Fruit fly (Drosophila melanogaster) ovary, adult (tissue): ENCODE measurements around the gene SCaMC.

Experiments used
- CG17801 ChIP-seq: fragments of 200-800 bp; optimal IDR thresholded peaks from 2 replicates; lab custom pipeline; 2019; ENCODE audit warnings: missing biosample characterization, mild to moderate bottlenecking, missing genetic modification characterization, moderate library complexity; ENCODE audit not compliant: partially characterized antibody

Gene SCaMC

dm6 chr3L:12387898-12388297 lies 26.7 kb downstream of the SCaMC start:
- TF ChIP-seq CG17801 = no peak

DNA sequence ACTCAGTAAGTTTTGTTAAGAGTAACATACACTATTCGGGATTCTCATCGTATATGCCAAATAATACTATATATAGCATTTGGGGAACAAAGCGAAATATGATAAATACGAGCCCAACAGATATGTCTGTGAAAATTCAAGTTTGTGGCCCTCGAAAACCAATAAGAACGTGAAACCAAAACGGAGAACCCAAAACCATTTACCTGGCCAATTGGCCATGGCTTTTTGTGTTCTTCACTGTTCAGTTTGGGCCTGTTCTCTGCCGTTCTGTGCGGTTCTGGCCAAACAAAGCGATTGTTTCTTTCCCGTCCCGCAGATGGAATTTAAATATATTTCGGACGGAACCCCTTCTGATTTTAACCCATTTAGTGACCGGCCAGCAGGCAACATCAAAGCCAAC lies 27.6 kb downstream of the SCaMC start:
- no peak for TF ChIP-seq CG17801

DNA sequence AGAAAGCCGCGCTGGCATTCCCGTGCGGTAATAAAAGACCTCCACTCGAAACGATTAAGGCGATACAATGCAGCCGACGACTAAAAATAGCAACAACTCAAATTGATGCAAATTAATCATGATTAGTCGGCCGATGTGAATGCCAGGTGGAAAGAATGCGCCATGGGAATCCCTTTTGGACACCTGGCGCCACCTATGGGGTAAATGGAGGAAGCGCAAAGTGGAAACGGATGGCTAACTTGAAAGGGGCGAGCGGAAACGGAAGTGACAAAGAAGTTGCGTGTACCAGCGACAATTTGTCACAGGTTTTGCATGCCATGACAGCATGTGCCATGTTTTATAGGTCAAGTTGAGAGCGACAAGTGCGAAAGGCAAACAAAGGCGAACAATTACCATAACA lies 34.0 kb downstream of the SCaMC start:
- peak; percentile 1 for TF ChIP-seq CG17801

dm6 chr3L:12374420-12374819 lies 40.2 kb downstream of the SCaMC start:
- no peak for TF ChIP-seq CG17801

DNA sequence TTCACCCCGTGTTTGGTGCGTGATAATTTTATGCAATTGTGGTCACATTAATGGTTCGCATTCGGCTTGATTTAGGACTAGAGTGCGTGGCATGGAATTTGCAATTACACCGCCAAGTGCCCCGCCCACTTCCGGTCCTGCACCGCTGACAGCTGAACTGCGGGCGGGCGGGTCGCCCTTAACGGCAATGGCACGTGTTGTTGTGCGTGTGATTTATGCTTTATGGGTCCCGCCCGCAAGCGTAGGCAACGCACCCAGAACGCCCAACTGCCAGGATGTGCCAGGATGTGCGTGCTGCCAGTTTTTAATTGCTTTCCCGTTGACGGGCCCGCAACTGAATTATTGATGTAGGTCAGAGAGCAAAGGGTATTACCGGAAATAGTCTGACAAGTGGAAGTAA lies 50.9 kb downstream of the SCaMC start:
- TF ChIP-seq CG17801 = no peak
